Worm (Caenorhabditis elegans) whole organism, mixed stage, embryonic: ENCODE data around the gene tsr-1.

Source experiments
- ces-1 ChIP-seq: fragments of 150-350 bp; optimal IDR thresholded peaks from 2 replicates; lab custom pipeline; 2014; ENCODE audit warnings: missing biosample characterization, missing genetic modification reagents, missing genetic modification characterization
- cnd-1 ChIP-seq: fragments of 200-800 bp; sonication (Bioruptor generic); optimal IDR thresholded peaks from 2 replicates; lab custom pipeline; 2018; ENCODE audit warnings: mild to moderate bottlenecking, missing genetic modification characterization, missing compliant biosample characterization
- elt-3 ChIP-seq: fragments of 150-350 bp; optimal IDR thresholded peaks from 2 replicates; lab custom pipeline; 2014; ENCODE audit warnings: missing biosample characterization, missing genetic modification characterization
- ham-2 ChIP-seq: fragments of 200-800 bp; sonication (Bioruptor generic); optimal IDR thresholded peaks from 2 replicates; lab custom pipeline; 2018; ENCODE audit warnings: mild to moderate bottlenecking, missing genetic modification characterization, missing compliant biosample characterization
- lsy-2 ChIP-seq: fragments of 150-350 bp; optimal IDR thresholded peaks from 2 replicates; lab custom pipeline; 2014; ENCODE audit warnings: missing biosample characterization, missing genetic modification characterization
- mep-1 ChIP-seq: fragments of 150-350 bp; optimal IDR thresholded peaks from 2 replicates; lab custom pipeline; 2017; ENCODE audit warnings: missing biosample characterization, missing genetic modification reagents, missing genetic modification characterization, inconsistent platforms
- nhr-237 ChIP-seq: fragments of 150-350 bp; optimal IDR thresholded peaks from 2 replicates; lab custom pipeline; 2014; ENCODE audit warnings: missing biosample characterization, missing genetic modification characterization
- nhr-28 ChIP-seq: fragments of 150-350 bp; optimal IDR thresholded peaks from 2 replicates; lab custom pipeline; 2014; ENCODE audit warnings: missing biosample characterization, missing genetic modification characterization
- nhr-76 ChIP-seq: sonication (generic microtip); optimal IDR thresholded peaks from 2 replicates; lab custom pipeline; 2017; ENCODE audit warnings: missing biosample characterization, missing genetic modification characterization
- pha-4 ChIP-seq: fragments of 150-350 bp; optimal IDR thresholded peaks from 2 replicates; lab custom pipeline; 2018; ENCODE audit warnings: missing biosample characterization, missing genetic modification reagents, missing genetic modification characterization
- snpc-4 ChIP-seq: fragments of 150-350 bp; optimal IDR thresholded peaks from 2 replicates; lab custom pipeline; 2014; ENCODE audit warnings: missing biosample characterization, missing genetic modification characterization
- unc-39 ChIP-seq: fragments of 150-350 bp; optimal IDR thresholded peaks from 2 replicates; lab custom pipeline; 2014; ENCODE audit warnings: missing biosample characterization, missing genetic modification characterization
- unc-62 ChIP-seq: fragments of 150-350 bp; optimal IDR thresholded peaks from 2 replicates; lab custom pipeline; 2014; ENCODE audit warnings: missing biosample characterization, missing genetic modification reagents, missing genetic modification characterization

ce11 chrII:2521960-2522359 is 48.8 kb upstream of the tsr-1 start, which contains the start of gene bath-13:
- TF ChIP-seq nhr-237 (no peak), snpc-4 (tag; lab: Kevin White, UChicago) (no peak), pha-4 (no peak), lsy-2 (no peak), unc-39 (no peak), unc-62 (GFP tag; lab: Kevin White, UChicago) (no peak), mep-1 (tag; lab: Kevin White, UChicago) (no peak), ces-1 (GFP tag; lab: Kevin White, UChicago) (no peak), elt-3 (no peak), cnd-1 (tag; lab: Kevin White, UChicago) (no peak), nhr-76 (tag; lab: Kevin White, UChicago) (no peak), nhr-28 (tag; lab: Kevin White, UChicago) (no peak), ham-2 (GFP tag; lab: Kevin White, UChicago) (no peak)
